Worm (Caenorhabditis elegans): ENCODE data around the gene T19H12.2.

ce11 chrV:4901074-4901473 lies 10.8 kb downstream of the T19H12.2 start, which contains the start of gene ugt-67:
- TF ChIP-seq fos-1 (tag; optimal IDR thresholded peaks at IDR 0.05) (no peak), unc-62 (GFP tag; optimal IDR thresholded peaks at IDR 0.05) (no peak), ceh-28 (tag; optimal IDR thresholded peaks at IDR 0.05) (no peak), nhr-12 (tag; optimal IDR thresholded peaks at IDR 0.05) (no peak)

Measured in whole organism, L3 larva.